Fruit fly (Drosophila melanogaster) Kc167 (cell line): ENCODE measurements around the gene Cyp312a1.

Experiments used
- Myc ChIP-seq: fragments of >200 bp; optimal IDR thresholded peaks from 2 replicates; lab custom pipeline; 2017; ENCODE audit warnings: missing external identifiers
- Sin3A ChIP-seq: fragments of >200 bp; optimal IDR thresholded peaks from 2 replicates; lab custom pipeline; 2018; ENCODE audit warnings: missing external identifiers
- h ChIP-seq: fragments of >200 bp; optimal IDR thresholded peaks from 3 replicates; lab custom pipeline; 2018; ENCODE audit warnings: missing external identifiers
- insv ChIP-seq: fragments of >200 bp; optimal IDR thresholded peaks from 3 replicates; lab custom pipeline; 2018; ENCODE audit warnings: missing external identifiers
- psq ChIP-seq: fragments of >200 bp; optimal IDR thresholded peaks from 2 replicates; lab custom pipeline; 2017; ENCODE audit warnings: missing external identifiers
- ttk ChIP-seq: sonication (Bioruptor generic); optimal IDR thresholded peaks from 2 replicates; lab custom pipeline; 2017; ENCODE audit warnings: missing external identifiers

Gene Cyp312a1

DNA sequence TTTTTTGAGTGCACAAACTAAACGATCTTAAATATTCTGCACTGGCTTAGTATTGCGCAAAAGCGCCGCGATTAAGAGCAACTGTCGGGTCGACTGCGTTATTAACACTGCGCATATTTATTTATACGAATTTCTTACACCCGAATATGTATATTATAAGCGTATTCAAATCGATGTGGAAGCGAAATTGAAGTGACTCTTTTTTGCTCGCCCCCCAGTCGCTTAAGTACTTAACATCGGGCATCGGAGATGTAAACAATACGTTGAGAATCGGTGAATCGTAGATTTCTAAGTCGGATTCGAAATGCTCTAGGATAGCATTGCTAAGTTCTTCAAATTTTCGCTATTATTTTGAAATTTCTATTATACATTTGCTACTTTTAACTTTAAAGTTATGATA, at the start of gene Cyp312a1:
Cyp312a1 (minus strand) TSS at position 101 of the 400 bp plus-strand sequence.
- TF ChIP-seq ttk (lab: Kevin White, UChicago) (no peak), insv (lab: Kevin White, UChicago) (no peak), h (lab: Kevin White, UChicago) (no peak), psq (lab: Kevin White, UChicago) (no peak), Sin3A (lab: Kevin White, UChicago) (no peak), Myc (no peak)

DNA sequence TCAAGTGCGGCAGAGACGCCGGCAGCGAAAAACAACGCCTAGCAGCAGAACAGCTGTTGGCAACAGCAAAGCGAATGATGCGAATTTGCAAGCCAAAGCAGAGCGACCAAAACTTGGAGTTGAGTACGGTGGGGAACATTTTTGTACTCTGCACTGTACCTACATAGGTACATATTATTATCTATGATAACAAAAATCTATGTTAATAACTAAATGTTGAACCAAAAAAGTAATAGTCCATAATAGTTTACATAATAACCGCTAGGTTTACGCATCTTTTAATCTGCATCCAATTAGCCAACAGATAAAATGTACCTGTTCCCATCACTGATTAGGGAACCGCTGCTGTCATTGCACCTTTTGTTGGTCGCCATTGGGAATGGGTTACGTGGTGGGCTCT, 49.4 kb upstream of the Cyp312a1 start:
- TF ChIP-seq h (lab: Kevin White, UChicago): no peak
- TF ChIP-seq insv (lab: Kevin White, UChicago): no peak
- TF ChIP-seq Sin3A (lab: Kevin White, UChicago): no peak
- no peak for TF ChIP-seq ttk (lab: Kevin White, UChicago)
- TF ChIP-seq Myc: no peak
- TF ChIP-seq psq (lab: Kevin White, UChicago): no peak

DNA sequence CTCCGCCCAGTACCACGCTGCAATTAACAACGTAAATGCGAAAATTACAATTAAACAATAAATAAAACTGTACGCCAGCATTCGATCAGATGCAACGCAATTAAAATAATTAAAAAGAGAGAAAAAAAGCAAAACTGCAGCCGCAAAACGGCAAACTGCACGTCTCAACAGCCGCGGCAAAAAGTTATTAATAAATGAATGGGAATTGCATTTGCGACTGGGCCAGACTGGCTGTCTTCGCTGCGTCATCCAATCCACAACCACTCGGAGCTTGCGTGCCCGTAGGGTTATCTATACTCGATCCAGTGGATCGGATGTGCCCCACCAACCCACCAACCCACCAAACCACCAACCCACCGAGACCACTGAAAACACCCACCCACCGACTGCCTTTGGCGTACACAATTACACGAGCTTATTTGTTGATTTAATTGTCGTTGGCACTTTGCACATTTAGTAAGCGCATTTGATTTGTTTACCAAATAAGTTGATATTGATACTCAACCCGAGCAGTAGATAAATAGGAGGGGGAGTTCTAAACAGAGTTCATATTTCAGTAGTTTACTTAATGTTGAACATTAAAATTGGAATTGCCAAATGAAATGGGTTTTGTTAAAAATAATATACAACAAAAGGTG, 47.2 kb upstream of the Cyp312a1 start:
- no peak for TF ChIP-seq insv (lab: Kevin White, UChicago)

dm6 chr3L:18174833-18175232, 42.3 kb upstream of the Cyp312a1 start:
- TF ChIP-seq h (lab: Kevin White, UChicago) (no peak), psq (lab: Kevin White, UChicago) (no peak), ttk (lab: Kevin White, UChicago) (no peak), Myc (no peak), insv (lab: Kevin White, UChicago) (no peak), Sin3A (lab: Kevin White, UChicago) (no peak)

- TF ChIP-seq ttk (lab: Kevin White, UChicago) (no peak), Sin3A (lab: Kevin White, UChicago) (no peak), psq (lab: Kevin White, UChicago) (no peak), insv (lab: Kevin White, UChicago) (no peak), Myc (no peak), h (lab: Kevin White, UChicago) (no peak)
These were observed 41.2 kb upstream of the Cyp312a1 start for dm6 chr3L:18173668-18174067.

dm6 chr3L:18172064-18172696, 39.7 kb upstream of the Cyp312a1 start:
- TF ChIP-seq Myc: no peak
- no peak for TF ChIP-seq Sin3A (lab: Kevin White, UChicago)
- TF ChIP-seq psq (lab: Kevin White, UChicago): no peak
- no peak for TF ChIP-seq insv (lab: Kevin White, UChicago)
- TF ChIP-seq h (lab: Kevin White, UChicago): no peak
- no peak for TF ChIP-seq ttk (lab: Kevin White, UChicago)

DNA sequence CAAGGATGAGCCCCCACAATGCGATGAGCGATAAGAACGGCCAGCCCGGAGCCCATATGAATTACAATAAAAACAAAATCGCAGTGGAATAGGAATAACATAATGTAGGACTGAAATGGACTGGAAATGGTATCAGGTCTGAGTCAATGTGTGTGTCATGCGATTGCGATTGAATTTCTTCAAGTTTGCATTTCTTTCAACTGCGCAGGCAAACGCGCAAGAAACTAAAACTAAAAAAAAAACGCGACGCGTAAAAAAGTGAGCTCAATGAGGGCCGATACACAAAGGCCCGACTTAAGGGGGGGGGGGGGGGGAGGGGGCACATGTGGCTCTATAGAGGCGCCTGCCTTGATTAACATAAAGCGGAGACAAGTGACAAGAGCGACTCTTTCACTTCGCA, 38.6 kb upstream of the Cyp312a1 start:
- TF ChIP-seq Myc: no peak
- TF ChIP-seq h (lab: Kevin White, UChicago): no peak
- no peak for TF ChIP-seq ttk (lab: Kevin White, UChicago)
- no peak for TF ChIP-seq Sin3A (lab: Kevin White, UChicago)
- TF ChIP-seq insv (lab: Kevin White, UChicago): no peak
- no peak for TF ChIP-seq psq (lab: Kevin White, UChicago)

DNA sequence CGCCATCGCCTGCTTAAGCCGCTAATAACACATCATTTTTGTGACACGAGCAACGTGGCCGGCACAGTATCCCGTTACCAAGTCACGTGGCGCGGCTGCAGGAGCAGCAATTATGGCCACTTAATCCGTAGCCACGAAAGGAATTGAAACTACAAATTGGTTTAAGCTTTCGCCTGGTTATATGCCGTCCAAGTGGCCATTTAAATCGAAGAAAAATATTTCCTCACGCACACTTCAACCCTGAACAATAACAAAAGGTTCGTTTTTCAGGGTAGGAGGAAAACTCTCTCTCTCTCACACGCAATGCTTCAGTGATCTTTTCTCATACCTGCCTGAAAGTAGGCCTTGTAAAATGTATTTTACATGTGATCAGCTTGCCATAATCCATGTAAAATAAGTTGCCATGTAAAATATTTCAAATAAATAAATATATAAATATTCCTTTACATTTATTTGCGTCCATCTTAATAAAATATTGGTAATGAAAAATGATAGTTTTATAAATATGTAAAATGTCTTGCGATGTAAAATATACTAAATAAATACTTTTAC, 34.6 kb upstream of the Cyp312a1 start:
- TF ChIP-seq Sin3A (lab: Kevin White, UChicago): no peak
- no peak for TF ChIP-seq psq (lab: Kevin White, UChicago)
- TF ChIP-seq h (lab: Kevin White, UChicago): no peak
- no peak for TF ChIP-seq insv (lab: Kevin White, UChicago)
- no peak for TF ChIP-seq ttk (lab: Kevin White, UChicago)
- no peak for TF ChIP-seq Myc

- no peak for TF ChIP-seq Myc
- no peak for TF ChIP-seq h (lab: Kevin White, UChicago)
- TF ChIP-seq Sin3A (lab: Kevin White, UChicago): no peak
- TF ChIP-seq insv (lab: Kevin White, UChicago): no peak
- no peak for TF ChIP-seq psq (lab: Kevin White, UChicago)
- TF ChIP-seq ttk (lab: Kevin White, UChicago): no peak
These were observed 32.3 kb upstream of the Cyp312a1 start for dm6 chr3L:18164804-18165203.

DNA sequence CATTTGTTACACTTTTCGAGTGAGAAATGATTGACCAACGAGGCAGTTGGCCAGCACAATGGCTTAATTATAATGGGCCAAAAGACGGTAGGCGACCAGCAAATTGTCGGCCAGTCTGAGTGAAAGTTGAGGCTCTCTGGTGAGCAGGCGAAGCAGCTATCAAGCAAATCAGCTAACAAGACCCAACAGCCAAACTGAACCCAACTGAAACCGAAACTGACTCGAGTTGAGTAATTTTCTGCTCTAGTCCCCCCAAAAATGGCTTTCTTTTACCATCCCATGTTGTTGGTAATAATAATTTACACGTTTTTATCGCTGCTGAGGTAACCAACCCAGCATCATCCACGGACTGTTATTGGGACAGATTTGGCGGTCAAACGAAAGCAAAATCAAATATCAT, 30.6 kb upstream of the Cyp312a1 start:
- TF ChIP-seq h (lab: Kevin White, UChicago) (no peak), psq (lab: Kevin White, UChicago) (no peak)

dm6 chr3L:18162174-18162690, 29.7 kb upstream of the Cyp312a1 start, which contains the start of gene CG13699:
CG13699 (minus strand) TSS chr3L:18162522.
- TF ChIP-seq psq (lab: Kevin White, UChicago): no peak
- TF ChIP-seq insv (lab: Kevin White, UChicago): no peak
- TF ChIP-seq h (lab: Kevin White, UChicago): no peak
- no peak for TF ChIP-seq ttk (lab: Kevin White, UChicago)
- TF ChIP-seq Myc: no peak
- TF ChIP-seq Sin3A (lab: Kevin White, UChicago): no peak

dm6 chr3L:18161175-18161574, 28.7 kb upstream of the Cyp312a1 start:
- TF ChIP-seq Myc (no peak), insv (lab: Kevin White, UChicago) (no peak), psq (lab: Kevin White, UChicago) (no peak), Sin3A (lab: Kevin White, UChicago) (no peak), h (lab: Kevin White, UChicago) (no peak), ttk (lab: Kevin White, UChicago) (no peak)
